Worm (Caenorhabditis elegans) whole organism, L2 larva: Measurements from ENCODE around the gene tiar-1.

ENCODE experiments used
- C34F6.9 ChIP-seq: fragments of 150-350 bp; optimal IDR thresholded peaks from 2 replicates; lab custom pipeline; 2014; ENCODE audit warnings: missing biosample characterization, missing genetic modification characterization
- F13H6.1 ChIP-seq: sonication (generic microtip); optimal IDR thresholded peaks from 2 replicates; lab custom pipeline; 2016; ENCODE audit warnings: missing genetic modification characterization, missing compliant biosample characterization
- R02D3.7 ChIP-seq: fragments of 150-350 bp; optimal IDR thresholded peaks from 2 replicates; lab custom pipeline; 2014; ENCODE audit warnings: missing biosample characterization, missing genetic modification characterization
- Y55F3AM.14 ChIP-seq: fragments of 200-800 bp; sonication (Bioruptor generic); optimal IDR thresholded peaks from 2 replicates; lab custom pipeline; 2018; ENCODE audit warnings: mild to moderate bottlenecking, missing genetic modification characterization, missing compliant biosample characterization
- ZK546.5 ChIP-seq: sonication (generic microtip); optimal IDR thresholded peaks from 2 replicates; lab custom pipeline; 2017; ENCODE audit warnings: missing biosample characterization, missing genetic modification characterization
- alr-1 ChIP-seq: fragments of 150-350 bp; optimal IDR thresholded peaks from 2 replicates; lab custom pipeline; 2014; ENCODE audit warnings: missing biosample characterization, missing genetic modification characterization
- aly-2 ChIP-seq: fragments of 150-350 bp; optimal IDR thresholded peaks from 2 replicates; lab custom pipeline; 2014; ENCODE audit warnings: missing biosample characterization, missing genetic modification characterization
- ama-1 ChIP-seq: fragments of 150-350 bp; optimal IDR thresholded peaks from 2 replicates; lab custom pipeline; 2018; ENCODE audit warnings: inconsistent platforms
- blmp-1 ChIP-seq: sonication (generic microtip); optimal IDR thresholded peaks from 2 replicates; lab custom pipeline; 2017; ENCODE audit warnings: missing genetic modification characterization, mild to moderate bottlenecking, missing compliant biosample characterization, antibody characterized with exemption, moderate library complexity; ENCODE audit not compliant: insufficient read depth
- ceh-16 ChIP-seq: fragments of 150-350 bp; optimal IDR thresholded peaks from 2 replicates; lab custom pipeline; 2014; ENCODE audit warnings: missing biosample characterization, missing genetic modification characterization
- ceh-82 ChIP-seq: fragments of 150-350 bp; optimal IDR thresholded peaks from 2 replicates; lab custom pipeline; 2014; ENCODE audit warnings: missing biosample characterization, missing genetic modification characterization
- crh-2 ChIP-seq: sonication (generic microtip); optimal IDR thresholded peaks from 2 replicates; lab custom pipeline; 2017; ENCODE audit warnings: missing biosample characterization, missing genetic modification characterization
- dmd-4 ChIP-seq: sonication (generic microtip); optimal IDR thresholded peaks from 2 replicates; lab custom pipeline; 2017; ENCODE audit warnings: missing biosample characterization, missing genetic modification characterization
- egl-27 ChIP-seq: sonication (generic microtip); optimal IDR thresholded peaks from 3 replicates; lab custom pipeline; 2017; ENCODE audit warnings: missing biosample characterization, missing genetic modification reagents, missing genetic modification characterization
- elt-1 ChIP-seq: fragments of 150-350 bp; optimal IDR thresholded peaks from 2 replicates; lab custom pipeline; 2014; ENCODE audit warnings: missing biosample characterization, missing genetic modification characterization
- elt-3 ChIP-seq: sonication (generic microtip); optimal IDR thresholded peaks from 2 replicates; lab custom pipeline; 2017; ENCODE audit warnings: missing biosample characterization, missing genetic modification characterization
- fos-1 ChIP-seq: fragments of 150-350 bp; optimal IDR thresholded peaks from 2 replicates; lab custom pipeline; 2014; ENCODE audit warnings: missing biosample characterization, missing genetic modification characterization
- gmeb-1 ChIP-seq: fragments of 150-350 bp; optimal IDR thresholded peaks from 2 replicates; lab custom pipeline; 2014; ENCODE audit warnings: missing biosample characterization, missing genetic modification characterization
- lin-11 ChIP-seq: fragments of 150-350 bp; sonication (generic microtip); optimal IDR thresholded peaks from 2 replicates; lab custom pipeline; 2014; ENCODE audit warnings: missing biosample characterization, missing genetic modification characterization, inconsistent platforms, mixed read lengths
- lin-13 ChIP-seq: fragments of 150-350 bp; optimal IDR thresholded peaks from 2 replicates; lab custom pipeline; 2014; ENCODE audit warnings: missing biosample characterization, missing genetic modification reagents, missing genetic modification characterization
- lin-39 ChIP-seq: fragments of 150-350 bp; optimal IDR thresholded peaks from 2 replicates; lab custom pipeline; 2014; ENCODE audit warnings: missing biosample characterization, missing genetic modification reagents, missing genetic modification characterization
- lsy-2 ChIP-seq, 2 experiments: fragments of 150-350 bp in 1 of 2; sonication (generic microtip) in 1 of 2; optimal IDR thresholded peaks; 2 replicates each; lab custom pipeline; 2014 to 2017; ENCODE audit warnings: missing biosample characterization in 2 of 2, missing genetic modification characterization in 2 of 2
- mab-5 ChIP-seq: fragments of 150-350 bp; optimal IDR thresholded peaks from 2 replicates; lab custom pipeline; 2014; ENCODE audit warnings: missing biosample characterization, missing genetic modification characterization
- mbf-1 ChIP-seq: sonication (generic microtip); optimal IDR thresholded peaks from 2 replicates; lab custom pipeline; 2017; ENCODE audit warnings: missing biosample characterization, missing genetic modification characterization
- mdl-1 ChIP-seq, 2 experiments: fragments of 150-350 bp in 1 of 2; sonication (generic microtip) in 1 of 2; optimal IDR thresholded peaks; 2 replicates each; lab custom pipeline; 2017; ENCODE audit warnings: missing biosample characterization in 2 of 2, missing genetic modification characterization in 2 of 2
- nhr-10 ChIP-seq: sonication (generic microtip); optimal IDR thresholded peaks from 2 replicates; lab custom pipeline; 2017; ENCODE audit warnings: missing biosample characterization, missing genetic modification characterization
- nhr-11 ChIP-seq: fragments of 150-350 bp; optimal IDR thresholded peaks from 2 replicates; lab custom pipeline; 2014; ENCODE audit warnings: missing biosample characterization, missing genetic modification characterization
- nhr-12 ChIP-seq: fragments of 150-350 bp; optimal IDR thresholded peaks from 2 replicates; lab custom pipeline; 2014; ENCODE audit warnings: missing biosample characterization, missing genetic modification characterization
- nhr-129 ChIP-seq: fragments of 150-350 bp; optimal IDR thresholded peaks from 2 replicates; lab custom pipeline; 2014; ENCODE audit warnings: missing biosample characterization, missing genetic modification characterization
- nhr-21 ChIP-seq: fragments of 150-350 bp; optimal IDR thresholded peaks from 2 replicates; lab custom pipeline; 2014; ENCODE audit warnings: missing biosample characterization, missing genetic modification characterization
- nhr-23 ChIP-seq: fragments of 150-350 bp; optimal IDR thresholded peaks from 2 replicates; lab custom pipeline; 2014; ENCODE audit warnings: missing biosample characterization, missing genetic modification reagents, missing genetic modification characterization
- nhr-237 ChIP-seq: fragments of 150-350 bp; optimal IDR thresholded peaks from 2 replicates; lab custom pipeline; 2014; ENCODE audit warnings: missing biosample characterization, missing genetic modification characterization
- nhr-25 ChIP-seq: fragments of 150-350 bp; sonication (generic microtip); optimal IDR thresholded peaks from 3 replicates; lab custom pipeline; 2014; ENCODE audit warnings: missing biosample characterization, missing genetic modification characterization
- nhr-6 ChIP-seq: fragments of 150-350 bp; optimal IDR thresholded peaks from 2 replicates; lab custom pipeline; 2014; ENCODE audit warnings: missing biosample characterization, missing genetic modification characterization
- nhr-77 ChIP-seq: fragments of 150-350 bp; optimal IDR thresholded peaks from 2 replicates; lab custom pipeline; 2014; ENCODE audit warnings: missing biosample characterization, missing genetic modification characterization
- peb-1 ChIP-seq: fragments of 150-350 bp; optimal IDR thresholded peaks from 2 replicates; lab custom pipeline; 2014; ENCODE audit warnings: missing biosample characterization, missing genetic modification characterization
- sem-4 ChIP-seq: fragments of 150-350 bp; optimal IDR thresholded peaks from 2 replicates; lab custom pipeline; 2014; ENCODE audit warnings: missing biosample characterization, missing genetic modification reagents, missing genetic modification characterization
- skn-1 ChIP-seq: sonication (generic microtip); optimal IDR thresholded peaks from 2 replicates; lab custom pipeline; 2017; ENCODE audit warnings: missing biosample characterization, missing genetic modification characterization
- sma-3 ChIP-seq: sonication (generic microtip); optimal IDR thresholded peaks from 2 replicates; lab custom pipeline; 2016; ENCODE audit warnings: missing genetic modification reagents, missing genetic modification characterization, missing compliant biosample characterization
- sma-9 ChIP-seq, 2 experiments: fragments of 150-350 bp in 1 of 2; sonication (generic microtip) in 1 of 2; optimal IDR thresholded peaks; 2 replicates each; lab custom pipeline; 2014 to 2016; ENCODE audit warnings: missing genetic modification characterization in 2 of 2, mild to moderate bottlenecking in 1 of 2, missing biosample characterization in 1 of 2, missing compliant biosample characterization in 1 of 2, missing genetic modification reagents in 1 of 2, moderate library complexity in 1 of 2
- snpc-4 ChIP-seq: fragments of 150-350 bp; optimal IDR thresholded peaks from 2 replicates; lab custom pipeline; 2014; ENCODE audit warnings: missing biosample characterization, missing genetic modification characterization
- unc-39 ChIP-seq: fragments of 150-350 bp; optimal IDR thresholded peaks from 2 replicates; lab custom pipeline; 2014; ENCODE audit warnings: missing biosample characterization, missing genetic modification characterization
- unc-55 ChIP-seq: fragments of 150-350 bp; sonication (generic microtip); optimal IDR thresholded peaks from 3 replicates; lab custom pipeline; 2014; ENCODE audit warnings: missing biosample characterization, missing genetic modification reagents, missing genetic modification characterization
- unc-62 ChIP-seq: fragments of 150-350 bp; optimal IDR thresholded peaks from 2 replicates; lab custom pipeline; 2014; ENCODE audit warnings: missing biosample characterization, missing genetic modification reagents, missing genetic modification characterization
- zag-1 ChIP-seq: fragments of 150-350 bp; optimal IDR thresholded peaks from 2 replicates; lab custom pipeline; 2014; ENCODE audit warnings: missing biosample characterization, missing genetic modification characterization
- ztf-1 ChIP-seq: fragments of 200-800 bp; sonication (Bioruptor generic); conservative IDR thresholded peaks from 2 replicates; pipeline ENCODE4 v1.3.6; 2022; ENCODE audit warnings: missing genetic modification characterization, missing compliant biosample characterization
- ztf-11 ChIP-seq: sonication (generic microtip); optimal IDR thresholded peaks from 2 replicates; lab custom pipeline; 2017; ENCODE audit warnings: missing biosample characterization, missing genetic modification characterization
- ztf-4 ChIP-seq: fragments of 150-350 bp; optimal IDR thresholded peaks from 2 replicates; lab custom pipeline; 2014; ENCODE audit warnings: missing biosample characterization, missing genetic modification characterization

Gene tiar-1

DNA sequence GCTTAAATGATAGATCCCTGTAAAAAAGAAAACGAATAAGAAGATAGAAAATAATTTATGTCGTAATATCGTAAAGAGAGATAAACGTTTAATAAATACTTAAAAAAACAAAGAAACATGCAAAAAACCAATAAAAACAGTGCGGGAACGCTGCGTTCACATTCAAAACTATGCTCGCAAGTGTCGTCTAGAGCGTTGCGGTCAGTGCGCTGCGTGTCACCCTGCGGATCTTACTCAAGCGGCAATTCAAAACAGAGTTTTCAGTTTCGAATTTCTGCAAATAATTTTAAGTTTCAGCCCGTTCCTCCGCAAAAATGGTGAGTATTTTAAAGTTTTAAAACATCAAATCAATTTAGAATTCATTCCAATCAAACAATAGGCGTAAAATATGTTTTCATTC lies at the start of gene tiar-1, which contains the start of gene lelo-4:
Gene tiar-1 (minus strand): TSS at position 17 of the 400 bp plus-strand sequence.
Gene lelo-4 (plus strand): TSS at position 118 of the 400 bp plus-strand sequence.
- TF ChIP-seq nhr-25 (peak; percentile 63), nhr-6 (tag; lab: Kevin White, UChicago) (no peak), crh-2 (tag; lab: Kevin White, UChicago) (peak; percentile 86), blmp-1 (tag; lab: Kevin White, UChicago) (no peak), sma-3 (GFP tag; lab: Kevin White, UChicago) (peak; percentile 53), snpc-4 (tag; lab: Kevin White, UChicago) (peak; percentile 72), alr-1 (no peak), mbf-1 (tag; lab: Kevin White, UChicago) (no peak), dmd-4 (no peak), unc-62 (GFP tag; lab: Kevin White, UChicago) (no peak), egl-27 (tag; lab: Kevin White, UChicago) (no peak), C34F6.9 (tag; lab: Kevin White, UChicago) (peak; percentile 84), R02D3.7 (tag; lab: Kevin White, UChicago) (no peak), ama-1 (lab: Kevin White, UChicago) (peak; percentile 34), lsy-2 (tag; optimal IDR thresholded peaks at IDR 0.05; lab: Kevin White, UChicago) (peak; percentile 7 to 84), gmeb-1 (tag; lab: Kevin White, UChicago) (peak; percentile 84), F13H6.1 (tag; lab: Kevin White, UChicago) (peak; percentile 38), ztf-1 (GFP tag; lab: Robert Waterston, UW) (no peak), ztf-11 (tag; lab: Kevin White, UChicago) (no peak), mab-5 (tag; lab: Kevin White, UChicago) (no peak), fos-1 (tag; lab: Kevin White, UChicago) (peak; percentile 24), nhr-237 (no peak), nhr-21 (tag; lab: Kevin White, UChicago) (peak; percentile 8), unc-55 (GFP tag; lab: Kevin White, UChicago) (peak; percentile 89), unc-39 (tag; lab: Kevin White, UChicago) (no peak), sem-4 (tag; lab: Kevin White, UChicago) (peak; percentile 69), nhr-77 (tag; lab: Kevin White, UChicago) (no peak), zag-1 (tag; lab: Kevin White, UChicago) (no peak), lin-39 (no peak), nhr-11 (no peak), ztf-4 (tag; lab: Kevin White, UChicago) (peak; percentile 57), peb-1 (no peak), skn-1 (tag; lab: Kevin White, UChicago) (no peak), lin-11 (tag; lab: Kevin White, UChicago) (peak; percentile 76), elt-1 (tag; lab: Kevin White, UChicago) (no peak), sma-9 (GFP tag; optimal IDR thresholded peaks at IDR 0.05; lab: Kevin White, UChicago) (peak; percentile 52), sma-9 (tag; optimal IDR thresholded peaks at IDR 0.05; lab: Kevin White, UChicago) (no peak), nhr-10 (tag; lab: Kevin White, UChicago) (no peak), nhr-23 (tag; lab: Kevin White, UChicago) (no peak), mdl-1 (tag; optimal IDR thresholded peaks at IDR 0.05; lab: Kevin White, UChicago) (no peak), ZK546.5 (peak; percentile 86), ceh-16 (tag; lab: Kevin White, UChicago) (no peak), nhr-129 (tag; lab: Kevin White, UChicago) (peak; percentile 76), nhr-12 (tag; lab: Kevin White, UChicago) (no peak), Y55F3AM.14 (GFP tag; lab: Kevin White, UChicago) (no peak), aly-2 (no peak), lin-13 (GFP tag; lab: Kevin White, UChicago) (peak; percentile 52), ceh-82 (tag; lab: Kevin White, UChicago) (no peak), elt-3 (tag; lab: Kevin White, UChicago) (no peak)
- TF ChIP-seq, all 48 proteins: peak for 19
